Worm (Caenorhabditis elegans) whole organism, L4 larva: ENCODE measurements around the gene R07A4.3.

Experiments
- ces-1 ChIP-seq: fragments of 150-350 bp; sonication (generic microtip); optimal IDR thresholded peaks from 4 replicates; lab custom pipeline; 2014; ENCODE audit warnings: missing biosample characterization, missing genetic modification reagents, missing genetic modification characterization
- daf-8 ChIP-seq: fragments of 200-800 bp; sonication (Bioruptor generic); IDR thresholded peaks from 2 replicates; pipeline ENCODE4 v1.3.6; 2022; ENCODE audit warnings: missing genetic modification characterization, missing compliant biosample characterization
- dve-1 ChIP-seq: sonication (generic microtip); optimal IDR thresholded peaks from 2 replicates; lab custom pipeline; 2017; ENCODE audit warnings: antibody characterized with exemption, mild to moderate bottlenecking, missing genetic modification characterization, missing compliant biosample characterization; ENCODE audit not compliant: insufficient read depth
- fos-1 ChIP-seq: fragments of 150-350 bp; optimal IDR thresholded peaks from 2 replicates; lab custom pipeline; 2014; ENCODE audit warnings: missing biosample characterization, missing genetic modification characterization
- nhr-10 ChIP-seq: fragments of 150-350 bp; optimal IDR thresholded peaks from 2 replicates; lab custom pipeline; 2014; ENCODE audit warnings: missing biosample characterization, missing genetic modification characterization
- nhr-6 ChIP-seq: fragments of 150-350 bp; optimal IDR thresholded peaks from 2 replicates; lab custom pipeline; 2014; ENCODE audit warnings: missing biosample characterization, missing genetic modification characterization
- unc-39 ChIP-seq: sonication (generic microtip); optimal IDR thresholded peaks from 2 replicates; lab custom pipeline; 2017; ENCODE audit warnings: missing biosample characterization, missing genetic modification characterization
- unc-62 ChIP-seq, 3 experiments: fragments of 150-350 bp in 1 of 3; sonication (generic microtip); optimal IDR thresholded peaks in 2 of 3; peaks in 1 of 3; 1 replicate in 1 of 3; 2 replicates in 2 of 3; lab custom pipeline; 2014 to 2017; ENCODE audit warnings: missing biosample characterization in 3 of 3, missing genetic modification characterization in 3 of 3, missing genetic modification reagents in 3 of 3, missing genotype in 1 of 3
- zag-1 ChIP-seq: fragments of 150-350 bp; optimal IDR thresholded peaks from 2 replicates; lab custom pipeline; 2014; ENCODE audit warnings: missing biosample characterization, missing genetic modification characterization

ce11 chrX:10756185-10756584 lies 2.7 kb downstream of the R07A4.3 start:
- TF ChIP-seq nhr-6 (tag; lab: Kevin White, UChicago): no peak
- TF ChIP-seq ces-1 (GFP tag; lab: Kevin White, UChicago): no peak
- TF ChIP-seq unc-62 (GFP tag; optimal IDR thresholded peaks at IDR 0.05 in 1 of 2; lab: Kevin White, UChicago): no peak
- TF ChIP-seq unc-62 (tag; optimal IDR thresholded peaks at IDR 0.05; lab: Kevin White, UChicago): no peak
- TF ChIP-seq fos-1 (tag; lab: Kevin White, UChicago): no peak
- TF ChIP-seq zag-1 (tag; lab: Kevin White, UChicago): no peak
- no peak for TF ChIP-seq nhr-10 (tag; lab: Kevin White, UChicago)
- TF ChIP-seq dve-1 (tag; lab: Kevin White, UChicago): no peak
- TF ChIP-seq daf-8 (GFP tag; lab: Robert Waterston, UW): no peak
- TF ChIP-seq unc-39 (tag; lab: Kevin White, UChicago): no peak
